Fruit fly (Drosophila melanogaster) whole organism, embryonic: ENCODE results near the gene CG14085.

Experiments
- Aef1 ChIP-seq: fragments of 200-800 bp; sonication (Bioruptor generic); IDR thresholded peaks from 3 replicates; pipeline ENCODE4 v1.3.6; 2022; ENCODE audit warnings: missing biosample characterization, missing genetic modification characterization
- Atf6 ChIP-seq: fragments of 200-800 bp; sonication (Bioruptor generic); IDR thresholded peaks from 2 replicates; pipeline ENCODE4 v1.3.6; 2022; ENCODE audit warnings: missing biosample characterization, missing genetic modification characterization
- Bgb ChIP-seq: fragments of 200-800 bp; sonication (Bioruptor generic); IDR thresholded peaks from 2 replicates; pipeline ENCODE4 v1.3.6; 2022; ENCODE audit warnings: missing biosample characterization, missing genetic modification characterization; ENCODE audit not compliant: partially characterized antibody
- CG10543 ChIP-seq: fragments of 200-800 bp; sonication (Bioruptor generic); optimal IDR thresholded peaks from 3 replicates; lab custom pipeline; 2017; ENCODE audit warnings: missing biosample characterization, mild to moderate bottlenecking, missing genetic modification characterization, moderate library complexity
- CG10565 ChIP-seq: fragments of 200-800 bp; sonication (Bioruptor generic); optimal IDR thresholded peaks from 3 replicates; lab custom pipeline; 2016; ENCODE audit warnings: missing biosample characterization, mild to moderate bottlenecking, missing genetic modification characterization
- CG11093 ChIP-seq: fragments of 200-800 bp; sonication (Bioruptor generic); IDR thresholded peaks from 3 replicates; pipeline ENCODE4 v1.3.6; 2022; ENCODE audit warnings: missing biosample characterization, missing genetic modification characterization
- CG12299 ChIP-seq: fragments of 200-800 bp; sonication (Bioruptor generic); optimal IDR thresholded peaks from 2 replicates; lab custom pipeline; 2018; ENCODE audit warnings: missing biosample characterization, mild to moderate bottlenecking, missing genetic modification characterization
- CG13775 ChIP-seq: fragments of 200-800 bp; sonication (Bioruptor generic); optimal IDR thresholded peaks from 3 replicates; lab custom pipeline; 2017; ENCODE audit warnings: missing biosample characterization, mild to moderate bottlenecking, missing genetic modification characterization
- CG15011 ChIP-seq: fragments of 200-800 bp; sonication (Bioruptor generic); optimal IDR thresholded peaks from 3 replicates; lab custom pipeline; 2018; ENCODE audit warnings: missing biosample characterization, mild to moderate bottlenecking, missing genetic modification characterization
- CG1603 ChIP-seq: fragments of 200-800 bp; sonication (Bioruptor generic); optimal IDR thresholded peaks from 2 replicates; lab custom pipeline; 2019; ENCODE audit warnings: missing biosample characterization, mild to moderate bottlenecking, missing genetic modification characterization, moderate library complexity
- CG16779 ChIP-seq: fragments of 200-800 bp; sonication (Bioruptor generic); IDR thresholded peaks from 2 replicates; pipeline ENCODE4 v1.3.6; 2022; ENCODE audit warnings: missing biosample characterization, missing genetic modification characterization
- CG18011 ChIP-seq: fragments of 200-800 bp; sonication (Bioruptor generic); optimal IDR thresholded peaks from 2 replicates; lab custom pipeline; 2017; ENCODE audit warnings: missing biosample characterization, missing genetic modification characterization, mild to moderate bottlenecking, moderate library complexity, missing genotype
- CG18262 ChIP-seq: fragments of 200-800 bp; optimal IDR thresholded peaks from 3 replicates; lab custom pipeline; 2019; ENCODE audit warnings: missing biosample characterization, mild to moderate bottlenecking, missing genetic modification characterization, moderate library complexity
- CG18619 ChIP-seq: fragments of 200-800 bp; sonication (Bioruptor generic); optimal IDR thresholded peaks from 3 replicates; lab custom pipeline; 2017; ENCODE audit warnings: missing biosample characterization, mild to moderate bottlenecking, missing genetic modification characterization
- CG31224 ChIP-seq: fragments of 200-800 bp; sonication (Bioruptor generic); IDR thresholded peaks from 2 replicates; pipeline ENCODE4 v1.3.6; 2022; ENCODE audit warnings: missing biosample characterization, missing genetic modification characterization
- CG32767 ChIP-seq: fragments of 200-800 bp; sonication (Bioruptor generic); IDR thresholded peaks from 2 replicates; pipeline ENCODE4 v1.3.6; 2022; ENCODE audit warnings: missing biosample characterization, missing genetic modification characterization
- CG33213 ChIP-seq: fragments of 200-800 bp; sonication (Bioruptor generic); optimal IDR thresholded peaks from 3 replicates; lab custom pipeline; 2016; ENCODE audit warnings: missing biosample characterization, missing genetic modification characterization
- CG34224 ChIP-seq: fragments of 200-800 bp; sonication (Bioruptor generic); IDR thresholded peaks from 3 replicates; pipeline ENCODE4 v1.3.6; 2022; ENCODE audit warnings: missing biosample characterization, missing genetic modification characterization; ENCODE audit not compliant: partially characterized antibody
- CG3847 ChIP-seq: fragments of 200-800 bp; sonication (Bioruptor generic); IDR thresholded peaks from 2 replicates; pipeline ENCODE4 v1.3.6; 2022; ENCODE audit warnings: missing biosample characterization, missing genetic modification characterization
- CG4730 ChIP-seq: fragments of 200-800 bp; sonication (Bioruptor generic); IDR thresholded peaks from 2 replicates; pipeline ENCODE4 v1.3.6; 2022; ENCODE audit warnings: missing biosample characterization, missing genetic modification characterization
- CG5180 ChIP-seq: fragments of 200-800 bp; sonication (Bioruptor generic); optimal IDR thresholded peaks from 3 replicates; lab custom pipeline; 2017; ENCODE audit warnings: missing biosample characterization, missing genetic modification characterization, mild to moderate bottlenecking, moderate library complexity, missing genetic modification reagents
- CG7271 ChIP-seq: fragments of 200-800 bp; sonication (Bioruptor generic); optimal IDR thresholded peaks from 2 replicates; lab custom pipeline; 2018; ENCODE audit warnings: missing biosample characterization, mild to moderate bottlenecking, missing genetic modification characterization, moderate library complexity
- CG7987 ChIP-seq: fragments of 200-800 bp; sonication (Bioruptor generic); optimal IDR thresholded peaks from 2 replicates; lab custom pipeline; 2018; ENCODE audit warnings: missing biosample characterization, mild to moderate bottlenecking, missing genetic modification characterization, moderate library complexity
- CG8359 ChIP-seq: fragments of 200-800 bp; sonication (Bioruptor generic); optimal IDR thresholded peaks from 2 replicates; lab custom pipeline; 2017; ENCODE audit warnings: missing biosample characterization, mild to moderate bottlenecking, missing genetic modification characterization, borderline replicate concordance
- CG8944 ChIP-seq: fragments of 200-800 bp; sonication (Bioruptor generic); optimal IDR thresholded peaks from 3 replicates; lab custom pipeline; 2016; ENCODE audit warnings: missing biosample characterization, missing genetic modification characterization
- CG9609 ChIP-seq: fragments of 200-800 bp; sonication (Bioruptor generic); optimal IDR thresholded peaks from 3 replicates; lab custom pipeline; 2016; ENCODE audit warnings: missing biosample characterization, missing genetic modification characterization
- CrebB ChIP-seq: fragments of 200-800 bp; sonication (Bioruptor generic); optimal IDR thresholded peaks from 3 replicates; lab custom pipeline; 2018; ENCODE audit warnings: missing biosample characterization, mild to moderate bottlenecking, missing genetic modification characterization
- D19B ChIP-seq: fragments of 200-800 bp; sonication (Bioruptor generic); optimal IDR thresholded peaks from 2 replicates; lab custom pipeline; 2017; ENCODE audit warnings: missing biosample characterization, mild to moderate bottlenecking, missing genetic modification characterization
- Dref ChIP-seq: fragments of 200-800 bp; sonication (Bioruptor generic); IDR thresholded peaks from 2 replicates; pipeline ENCODE4 v1.3.6; 2022; ENCODE audit warnings: missing biosample characterization, missing genetic modification characterization
- HLH3B ChIP-seq: fragments of 200-800 bp; sonication (Bioruptor generic); IDR thresholded peaks from 2 replicates; pipeline ENCODE4 v1.3.6; 2022; ENCODE audit warnings: missing biosample characterization, missing genetic modification characterization
- Nf-YB ChIP-seq: fragments of 200-800 bp; sonication (Bioruptor generic); optimal IDR thresholded peaks from 3 replicates; lab custom pipeline; 2019; ENCODE audit warnings: missing biosample characterization, mild to moderate bottlenecking, missing genetic modification characterization, moderate library complexity
- Side ChIP-seq: fragments of 200-800 bp; sonication (Bioruptor generic); optimal IDR thresholded peaks from 2 replicates; lab custom pipeline; 2016; ENCODE audit warnings: missing biosample characterization, missing genetic modification characterization
- Tbp ChIP-seq: fragments of >200 bp; optimal IDR thresholded peaks from 2 replicates; lab custom pipeline; 2018; ENCODE audit warnings: missing biosample characterization, missing genetic modification characterization
- YL-1 ChIP-seq: fragments of 200-800 bp; sonication (Bioruptor generic); optimal IDR thresholded peaks from 3 replicates; lab custom pipeline; 2017; ENCODE audit warnings: missing biosample characterization, mild to moderate bottlenecking, missing genetic modification characterization
- danr ChIP-seq: fragments of 200-800 bp; sonication (Bioruptor generic); IDR thresholded peaks from 2 replicates; pipeline ENCODE4 v1.3.6; 2022; ENCODE audit warnings: missing biosample characterization, missing genetic modification characterization
- disco-r ChIP-seq: fragments of 200-800 bp; sonication (Bioruptor generic); optimal IDR thresholded peaks from 2 replicates; lab custom pipeline; 2016; ENCODE audit warnings: missing biosample characterization, missing genetic modification characterization
- esg ChIP-seq: fragments of 200-800 bp; sonication (Bioruptor generic); conservative IDR thresholded peaks from 2 replicates; pipeline ENCODE4 v1.3.6; 2022; ENCODE audit warnings: missing biosample characterization, missing genetic modification characterization
- inv ChIP-seq: fragments of 200-800 bp; sonication (Bioruptor generic); IDR thresholded peaks from 2 replicates; pipeline ENCODE4 v1.3.6; 2022; ENCODE audit warnings: missing biosample characterization, missing genetic modification characterization; ENCODE audit not compliant: partially characterized antibody
- ken ChIP-seq: fragments of 200-800 bp; sonication (Bioruptor generic); IDR thresholded peaks from 3 replicates; pipeline ENCODE4 v1.3.6; 2022; ENCODE audit warnings: missing biosample characterization, missing genetic modification characterization
- lab ChIP-seq: fragments of 200-800 bp; sonication (Bioruptor generic); optimal IDR thresholded peaks from 3 replicates; lab custom pipeline; 2017; ENCODE audit warnings: missing biosample characterization, missing genetic modification characterization, mild to moderate bottlenecking, moderate library complexity, missing genetic modification reagents
- lbe ChIP-seq: fragments of 200-800 bp; sonication (Bioruptor generic); optimal IDR thresholded peaks from 2 replicates; lab custom pipeline; 2016; ENCODE audit warnings: missing biosample characterization, mild to moderate bottlenecking, missing genetic modification characterization
- lov ChIP-seq, 2 experiments: fragments of 200-800 bp in 1 of 2; fragments of >200 bp in 1 of 2; sonication (Bioruptor generic) in 1 of 2; IDR thresholded peaks in 1 of 2; optimal IDR thresholded peaks in 1 of 2; 2 replicates in 1 of 2; 3 replicates in 1 of 2; pipeline versions ENCODE4 v1.3.6 to Lab custom; 2017 to 2022; ENCODE audit warnings: missing biosample characterization in 1 of 2, missing genetic modification characterization in 1 of 2
- onecut ChIP-seq: fragments of 200-800 bp; sonication (Bioruptor generic); IDR thresholded peaks from 2 replicates; pipeline ENCODE4 v1.3.6; 2022; ENCODE audit warnings: missing biosample characterization, missing genetic modification characterization
- pita ChIP-seq: fragments of 200-800 bp; sonication (Bioruptor generic); optimal IDR thresholded peaks from 2 replicates; lab custom pipeline; 2017; ENCODE audit warnings: missing biosample characterization, mild to moderate bottlenecking, missing genetic modification characterization
- salm ChIP-seq: fragments of 200-800 bp; sonication (Bioruptor generic); optimal IDR thresholded peaks from 2 replicates; lab custom pipeline; 2018; ENCODE audit warnings: missing biosample characterization, mild to moderate bottlenecking, missing genetic modification characterization
- sc ChIP-seq, 3 experiments: fragments of >200 bp in 2 of 3; fragments of 200-800 bp in 1 of 3; sonication (Bioruptor generic) in 1 of 3; optimal IDR thresholded peaks; 2 replicates in 2 of 3; 3 replicates in 1 of 3; lab custom pipeline; 2017; ENCODE audit warnings: mild to moderate bottlenecking in 1 of 3, missing biosample characterization in 1 of 3, missing genetic modification characterization in 1 of 3, missing genetic modification reagents in 1 of 3
- trem ChIP-seq: fragments of 200-800 bp; optimal IDR thresholded peaks from 3 replicates; lab custom pipeline; 2019; ENCODE audit warnings: missing biosample characterization, mild to moderate bottlenecking, missing genetic modification characterization, moderate library complexity
- ttk ChIP-seq: fragments of 200-800 bp; sonication (Bioruptor generic); IDR thresholded peaks from 2 replicates; pipeline ENCODE4 v2.1.2; 2022; ENCODE audit warnings: missing biosample characterization, missing genetic modification characterization
- tx ChIP-seq: fragments of 200-800 bp; sonication (Bioruptor generic); optimal IDR thresholded peaks from 2 replicates; lab custom pipeline; 2016; ENCODE audit warnings: missing biosample characterization, missing genetic modification characterization
- usp ChIP-seq: fragments of >200 bp; optimal IDR thresholded peaks from 2 replicates; lab custom pipeline; 2017; ENCODE audit warnings: missing biosample characterization, missing genetic modification characterization

Gene CG14085

dm6 chr3L:19294235-19294612 is 25.1 kb downstream of the CG14085 start, which contains the start of gene fal (continued):
- no peak for TF ChIP-seq CG15011 (GFP tag; lab: Kevin White, UChicago)
- no peak for TF ChIP-seq lov (optimal IDR thresholded peaks at IDR 0.05; lab: Kevin White, UChicago)
- TF ChIP-seq lov (GFP tag; IDR thresholded peaks at IDR 0.05; lab: Robert Waterston, UW): no peak
- TF ChIP-seq danr: no peak
- no peak for TF ChIP-seq CG7271
- peak; percentile 43 for TF ChIP-seq CG1603 (tag; lab: Kevin White, UChicago)
- no peak for TF ChIP-seq CG10565 (GFP tag; lab: Kevin White, UChicago)
- TF ChIP-seq CG34224 (GFP tag; lab: Robert Waterston, UW): no peak
- no peak for TF ChIP-seq CG16779 (GFP tag; lab: Robert Waterston, UW)
- no peak for TF ChIP-seq usp (GFP tag; lab: Kevin White, UChicago)
- no peak for TF ChIP-seq lab (GFP tag; lab: Kevin White, UChicago)
- TF ChIP-seq Aef1 (GFP tag; lab: Robert Waterston, UW): no peak; the same call in 2 of the 3 replicates
- TF ChIP-seq Dref: peak; percentile 79
- no peak for TF ChIP-seq Nf-YB
- no peak for TF ChIP-seq CG12299 (tag; lab: Kevin White, UChicago)
- peak; percentile 33; the same call in 1 of the 2 replicates for TF ChIP-seq CG4730
- peak; percentile 39 for TF ChIP-seq CG33213 (GFP tag; lab: Kevin White, UChicago)
- TF ChIP-seq pita (GFP tag; lab: Kevin White, UChicago): peak; percentile 78
- TF ChIP-seq ken (GFP tag; lab: Robert Waterston, UW): peak; percentile 61; the same call in 1 of the 3 replicates
- TF ChIP-seq tx (GFP tag; lab: Kevin White, UChicago): no peak
- TF ChIP-seq Tbp (GFP tag; lab: Kevin White, UChicago): no peak
- TF ChIP-seq inv (GFP tag; lab: Robert Waterston, UW): peak; percentile 23; the same call in 1 of the 2 replicates
- TF ChIP-seq lbe (GFP tag; lab: Kevin White, UChicago): no peak
- TF ChIP-seq CG18262 (tag; lab: Kevin White, UChicago): no peak
- no peak for TF ChIP-seq CG11093 (GFP tag; lab: Robert Waterston, UW)
- no peak for TF ChIP-seq CG18011 (GFP tag; lab: Kevin White, UChicago)
- peak; percentile 26 for TF ChIP-seq CG8944 (GFP tag; lab: Kevin White, UChicago)
- no peak for TF ChIP-seq CG8359 (GFP tag; lab: Kevin White, UChicago)
- TF ChIP-seq D19B (GFP tag; lab: Kevin White, UChicago): no peak
- no peak for TF ChIP-seq CG7987 (GFP tag; lab: Kevin White, UChicago)
- no peak for TF ChIP-seq esg (GFP tag; lab: Robert Waterston, UW)
- TF ChIP-seq YL-1 (GFP tag; lab: Kevin White, UChicago): no peak
- no peak for TF ChIP-seq CG18619 (GFP tag; lab: Kevin White, UChicago)
- TF ChIP-seq onecut: peak; percentile 22; the same call in 1 of the 2 replicates
- TF ChIP-seq CG5180 (GFP tag; lab: Kevin White, UChicago): no peak
- peak; percentile 30; the same call in 1 of the 2 replicates for TF ChIP-seq CG3847
- TF ChIP-seq ttk (GFP tag; lab: Robert Waterston, UW): no peak
- TF ChIP-seq CG31224 (GFP tag; lab: Robert Waterston, UW): no peak
- TF ChIP-seq sc (optimal IDR thresholded peaks at IDR 0.05; lab: Kevin White, UChicago): no peak
- no peak for TF ChIP-seq sc (GFP tag; optimal IDR thresholded peaks at IDR 0.05; lab: Kevin White, UChicago)
- no peak for TF ChIP-seq Side (GFP tag; lab: Kevin White, UChicago)
- no peak for TF ChIP-seq CG9609 (GFP tag; lab: Kevin White, UChicago)
- TF ChIP-seq CG13775: no peak
- no peak for TF ChIP-seq CrebB (tag; lab: Kevin White, UChicago)
- no peak for TF ChIP-seq disco-r (GFP tag; lab: Kevin White, UChicago)
- no peak for TF ChIP-seq CG32767
- no peak for TF ChIP-seq salm (tag; lab: Kevin White, UChicago)
- TF ChIP-seq HLH3B: no peak
- peak; percentile 64 for TF ChIP-seq Bgb
- peak; percentile 98 for TF ChIP-seq trem (tag; lab: Kevin White, UChicago)
- no peak for TF ChIP-seq Atf6 (GFP tag; lab: Robert Waterston, UW)
- no peak for TF ChIP-seq CG10543 (GFP tag; lab: Kevin White, UChicago)
